Worm (Caenorhabditis elegans) whole organism, late embryonic: Measurements from ENCODE around the gene dnj-1.

Experiments used
- ceh-24 ChIP-seq: sonication (generic microtip); optimal IDR thresholded peaks from 2 replicates; lab custom pipeline; 2016; ENCODE audit warnings: mild to moderate bottlenecking, missing genetic modification characterization, missing compliant biosample characterization
- elt-4 ChIP-seq: sonication (generic microtip); optimal IDR thresholded peaks from 2 replicates; lab custom pipeline; 2016; ENCODE audit warnings: missing genetic modification characterization, missing compliant biosample characterization
- fkh-10 ChIP-seq: fragments of 150-350 bp; optimal IDR thresholded peaks from 2 replicates; lab custom pipeline; 2014; ENCODE audit warnings: missing biosample characterization, missing genetic modification reagents, missing genetic modification characterization
- nfya-1 ChIP-seq: sonication (generic microtip); optimal IDR thresholded peaks from 2 replicates; lab custom pipeline; 2017; ENCODE audit warnings: missing genetic modification characterization, mild to moderate bottlenecking, missing compliant biosample characterization, antibody characterized with exemption, moderate library complexity
- pros-1 ChIP-seq: fragments of 150-350 bp; optimal IDR thresholded peaks from 2 replicates; lab custom pipeline; 2014; ENCODE audit warnings: missing biosample characterization, missing genetic modification reagents, missing genetic modification characterization
- rnt-1 ChIP-seq: sonication (generic microtip); optimal IDR thresholded peaks from 2 replicates; lab custom pipeline; 2016; ENCODE audit warnings: missing genetic modification characterization, missing compliant biosample characterization
- sox-4 ChIP-seq: sonication (generic microtip); optimal IDR thresholded peaks from 2 replicates; lab custom pipeline; 2017; ENCODE audit warnings: mild to moderate bottlenecking, missing genetic modification characterization, inconsistent platforms, missing compliant biosample characterization

DNA sequence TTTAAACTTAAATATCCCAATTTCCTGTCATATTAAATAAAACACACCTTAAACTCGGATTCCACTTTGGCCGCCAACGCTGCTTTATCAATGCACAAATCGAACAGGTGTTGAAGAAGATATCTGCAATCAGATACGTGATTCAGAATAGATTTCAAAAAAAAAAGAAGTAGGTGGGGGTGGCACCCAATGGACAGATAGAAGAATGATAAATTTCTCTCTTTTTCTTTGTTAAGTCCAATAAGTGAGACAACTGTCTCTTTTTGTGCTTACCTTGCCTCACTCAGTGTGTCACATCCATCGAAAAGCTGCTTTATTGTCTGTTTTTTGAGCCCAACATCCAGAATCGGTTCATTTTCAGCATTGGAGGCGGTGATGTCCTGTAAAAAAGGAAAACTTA is 52.0 kb downstream of the dnj-1 start:
- TF ChIP-seq fkh-10 (GFP tag; lab: Kevin White, UChicago) (no peak), pros-1 (tag; lab: Kevin White, UChicago) (no peak), elt-4 (tag; lab: Kevin White, UChicago) (no peak), nfya-1 (tag; lab: Kevin White, UChicago) (no peak), sox-4 (tag; lab: Kevin White, UChicago) (no peak), rnt-1 (tag; lab: Kevin White, UChicago) (no peak), ceh-24 (tag; lab: Kevin White, UChicago) (no peak)
